Worm (Caenorhabditis elegans) whole organism, L4/young adult: ENCODE data around the gene raga-1.

Source experiments
- dao-5 ChIP-seq: sonication (generic microtip); optimal IDR thresholded peaks from 2 replicates; lab custom pipeline; 2016; ENCODE audit warnings: missing genotype, missing genetic modification characterization, moderate library complexity, missing compliant biosample characterization
- him-1 ChIP-seq: sonication (generic microtip); optimal IDR thresholded peaks from 2 replicates; lab custom pipeline; 2016; ENCODE audit warnings: missing genotype, missing genetic modification reagents, missing genetic modification characterization, missing compliant biosample characterization

ce11 chrII:11319591-11319990, 18.4 kb downstream of the raga-1 start, which contains the start of gene nlp-51:
- no peak for TF ChIP-seq him-1 (tag; lab: Kevin White, UChicago)
- no peak for TF ChIP-seq dao-5 (tag; lab: Kevin White, UChicago)
